Fruit fly (Drosophila melanogaster): Measurements from ENCODE around the gene CG3808.

CG3808 gene

dm6 chr3L:19035163-19035900 lies 34.9 kb upstream of the CG3808 start (continued):
- TF ChIP-seq CG13296 (GFP tag; optimal IDR thresholded peaks at IDR 0.05): no peak
- TF ChIP-seq chif (GFP tag; optimal IDR thresholded peaks at IDR 0.05): no peak
- no peak for TF ChIP-seq CG2202 (tag; optimal IDR thresholded peaks at IDR 0.05)
- no peak for TF ChIP-seq CG9437 (GFP tag; optimal IDR thresholded peaks at IDR 0.05)
- TF ChIP-seq Hr51 (GFP tag; optimal IDR thresholded peaks at IDR 0.05): peak in 1 of 2 experiments; percentile 22
- peak; percentile 29; the same call in 1 of the 3 replicates for TF ChIP-seq CG17361 (GFP tag; IDR thresholded peaks at IDR 0.05)
- no peak for TF ChIP-seq gt (GFP tag; IDR thresholded peaks at IDR 0.05)
- peak; percentile 53 for TF ChIP-seq gem (tag; optimal IDR thresholded peaks at IDR 0.05)
- no peak for TF ChIP-seq B-H2 (GFP tag; optimal IDR thresholded peaks at IDR 0.05)
- no peak for TF ChIP-seq twi (tag; optimal IDR thresholded peaks at IDR 0.05)
- no peak for TF ChIP-seq stc (GFP tag; IDR thresholded peaks at IDR 0.05)
- no peak for TF ChIP-seq E2f1 (GFP tag; IDR thresholded peaks at IDR 0.05)
- TF ChIP-seq CG12219 (GFP tag; optimal IDR thresholded peaks at IDR 0.05): no peak
- TF ChIP-seq HLH4C (GFP tag; IDR thresholded peaks at IDR 0.05; ENCODE audit: partially characterized antibody): no peak
- no peak for TF ChIP-seq CG7786 (GFP tag; optimal IDR thresholded peaks at IDR 0.05)
- TF ChIP-seq crc (GFP tag; optimal IDR thresholded peaks at IDR 0.05): no peak
- TF ChIP-seq Fer1 (GFP tag; optimal IDR thresholded peaks at IDR 0.05): peak; percentile 6
- no peak for TF ChIP-seq CG3407 (GFP tag; optimal IDR thresholded peaks at IDR 0.05)
- no peak for TF ChIP-seq ara (GFP tag; IDR thresholded peaks at IDR 0.05)
- no peak for TF ChIP-seq CG8765 (GFP tag; IDR thresholded peaks at IDR 0.05)
- no peak for TF ChIP-seq Spps (tag; optimal IDR thresholded peaks at IDR 0.05)
- no peak for TF ChIP-seq slou (GFP tag; optimal IDR thresholded peaks at IDR 0.05)
- TF ChIP-seq fru (optimal IDR thresholded peaks at IDR 0.05): no peak
- no peak for TF ChIP-seq CG15601 (tag; optimal IDR thresholded peaks at IDR 0.05)
- TF ChIP-seq CG7839 (tag; optimal IDR thresholded peaks at IDR 0.05): peak; percentile 19
- no peak for TF ChIP-seq CG14710 (tag; optimal IDR thresholded peaks at IDR 0.05)
- no peak for TF ChIP-seq CG5180 (GFP tag; optimal IDR thresholded peaks at IDR 0.05)
- no peak for TF ChIP-seq CG4707 (GFP tag; optimal IDR thresholded peaks at IDR 0.05)
- no peak for TF ChIP-seq CG14441 (GFP tag; IDR thresholded peaks at IDR 0.05)
- TF ChIP-seq Optix (GFP tag; IDR thresholded peaks at IDR 0.05): no peak
- no peak for TF ChIP-seq CG8290 (GFP tag; optimal IDR thresholded peaks at IDR 0.05)
- no peak for TF ChIP-seq CG8290 (tag; optimal IDR thresholded peaks at IDR 0.05)
- TF ChIP-seq Myb (GFP tag; optimal IDR thresholded peaks at IDR 0.05): no peak
- no peak for TF ChIP-seq ssp (GFP tag; IDR thresholded peaks at IDR 0.05)
- TF ChIP-seq wdn (GFP tag; IDR thresholded peaks at IDR 0.05): no peak
- no peak for TF ChIP-seq bbx (GFP tag; IDR thresholded peaks at IDR 0.05; ENCODE audit: partially characterized antibody)
- TF ChIP-seq Ssrp (tag; optimal IDR thresholded peaks at IDR 0.05): no peak
- TF ChIP-seq Nf-YC (tag; optimal IDR thresholded peaks at IDR 0.05): no peak
- no peak for TF ChIP-seq CG2116 (GFP tag; optimal IDR thresholded peaks at IDR 0.05)
- no peak for TF ChIP-seq seq (GFP tag; IDR thresholded peaks at IDR 0.05)
- no peak for TF ChIP-seq Hr39 (optimal IDR thresholded peaks at IDR 0.05)
- TF ChIP-seq lov (optimal IDR thresholded peaks at IDR 0.05): no peak
- TF ChIP-seq lov (GFP tag; IDR thresholded peaks at IDR 0.05): no peak
- no peak for TF ChIP-seq Sox100B (GFP tag; optimal IDR thresholded peaks at IDR 0.05)
- TF ChIP-seq CG16815 (GFP tag; optimal IDR thresholded peaks at IDR 0.05): no peak
- no peak for TF ChIP-seq nmo (GFP tag; optimal IDR thresholded peaks at IDR 0.05)
- no peak for TF ChIP-seq toy (GFP tag; IDR thresholded peaks at IDR 0.05)
- TF ChIP-seq slbo (GFP tag; IDR thresholded peaks at IDR 0.05): no peak
- no peak for TF ChIP-seq CG12942 (GFP tag; optimal IDR thresholded peaks at IDR 0.05)
- no peak for TF ChIP-seq CG17912 (GFP tag; optimal IDR thresholded peaks at IDR 0.05)
- no peak for TF ChIP-seq CG1647 (GFP tag; optimal IDR thresholded peaks at IDR 0.05)
- TF ChIP-seq zf30C (GFP tag; optimal IDR thresholded peaks at IDR 0.05): peak; percentile 14
